In the genomic region with DNA sequence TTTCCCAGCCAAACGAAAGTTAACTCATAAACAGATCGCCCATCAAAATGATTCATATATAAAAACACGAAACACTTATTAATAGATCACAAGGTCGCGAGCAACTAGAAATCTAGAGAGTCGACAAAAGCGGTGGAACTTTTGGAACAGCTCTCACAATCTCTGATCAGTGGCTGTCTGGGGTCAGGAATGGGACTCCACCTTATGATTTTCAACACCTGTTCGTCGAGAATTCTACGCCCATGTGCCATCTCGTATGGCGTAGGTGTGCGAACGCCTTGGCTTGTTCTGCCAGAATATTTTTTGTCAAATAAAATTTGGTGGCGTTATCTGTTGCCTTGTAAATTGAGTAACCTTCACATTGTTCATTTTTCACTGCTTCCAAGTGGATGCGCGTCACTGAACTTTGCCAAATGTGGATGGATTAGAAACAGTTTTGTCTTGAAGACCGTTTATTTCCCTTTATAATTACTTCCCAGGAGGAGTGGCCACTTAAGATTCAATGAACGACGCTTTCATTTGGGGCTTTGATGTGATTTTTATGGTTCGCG, we compare ENCODE assay signal across 4 fruit fly cellular contexts.
TF ChIP-seq lines count a peak whose summit lies in the region.

No protein-coding gene starts in this region.

- no peak for TF ChIP-seq CTCF in whole organism, embryonic (GFP tag; optimal IDR thresholded peaks at IDR 0.05; lab: Kevin White, UChicago)

TF ChIP-seq in whole organism, adult, 20 proteins besides CTCF, POLR2A, EP300 and RAD21:
- TF ChIP-seq ovo (GFP tag; optimal IDR thresholded peaks at IDR 0.05; lab: Kevin White, UChicago) (no peak), CG33017 (tag; optimal IDR thresholded peaks at IDR 0.05; lab: Kevin White, UChicago) (peak; percentile 40), CG12768 (GFP tag; optimal IDR thresholded peaks at IDR 0.05; lab: Kevin White, UChicago) (peak; percentile 14), CG7045 (GFP tag; optimal IDR thresholded peaks at IDR 0.05; lab: Kevin White, UChicago) (peak; percentile 3), cic (GFP tag; optimal IDR thresholded peaks at IDR 0.05; lab: Kevin White, UChicago) (no peak), bab1 (GFP tag; optimal IDR thresholded peaks at IDR 0.05; lab: Kevin White, UChicago) (no peak), CG7101 (tag; optimal IDR thresholded peaks at IDR 0.05; lab: Kevin White, UChicago) (no peak)

TF ChIP-seq in whole organism, embryonic, 481 proteins besides CTCF, POLR2A, EP300 and RAD21 (continues in another document):
- no peak for TF ChIP-seq CG6254 (GFP tag; optimal IDR thresholded peaks at IDR 0.05; lab: Kevin White, UChicago)
- TF ChIP-seq CG15269 (tag; optimal IDR thresholded peaks at IDR 0.05; lab: Kevin White, UChicago) = peak; percentile 54
- TF ChIP-seq row (GFP tag; IDR thresholded peaks at IDR 0.05; lab: Robert Waterston, UW) = peak; percentile 56
- peak; percentile 18 for TF ChIP-seq CG12155 (GFP tag; optimal IDR thresholded peaks at IDR 0.05; lab: Kevin White, UChicago)
- TF ChIP-seq CG2120 (GFP tag; optimal IDR thresholded peaks at IDR 0.05; lab: Kevin White, UChicago) = peak; percentile 88
- peak; percentile 90 for TF ChIP-seq CG34376 (GFP tag; optimal IDR thresholded peaks at IDR 0.05; lab: Kevin White, UChicago)
- TF ChIP-seq pho (GFP tag; optimal IDR thresholded peaks at IDR 0.05; lab: Kevin White, UChicago) = peak; percentile 61
- peak; percentile 33 for TF ChIP-seq jumu (GFP tag; optimal IDR thresholded peaks at IDR 0.05; lab: Kevin White, UChicago)
- TF ChIP-seq Dek (tag; optimal IDR thresholded peaks at IDR 0.05; lab: Kevin White, UChicago) = peak; percentile 44
- TF ChIP-seq CG4328 (GFP tag; optimal IDR thresholded peaks at IDR 0.05; lab: Kevin White, UChicago) = peak; percentile 15
- TF ChIP-seq caup (GFP tag; optimal IDR thresholded peaks at IDR 0.05; lab: Kevin White, UChicago; ENCODE audit: severe bottlenecking) = peak; percentile 66
- peak; percentile 91 for TF ChIP-seq Ets65A (GFP tag; lab: Kevin White, UChicago)
- peak; percentile 55; the same call in 1 of the 2 replicates for TF ChIP-seq CG14014 (GFP tag; IDR thresholded peaks at IDR 0.05; lab: Robert Waterston, UW)
- TF ChIP-seq Aef1 (GFP tag; IDR thresholded peaks at IDR 0.05; lab: Robert Waterston, UW) = peak; percentile 42; the same call in 1 of the 3 replicates
- TF ChIP-seq hkb (optimal IDR thresholded peaks at IDR 0.05; lab: Kevin White, UChicago) = no peak
- TF ChIP-seq hkb (GFP tag; IDR thresholded peaks at IDR 0.05; lab: Robert Waterston, UW) = peak; percentile 35; the same call in 1 of the 2 replicates
- TF ChIP-seq Doc3 (GFP tag; IDR thresholded peaks at IDR 0.05; lab: Robert Waterston, UW; ENCODE audit: partially characterized antibody) = no peak
- TF ChIP-seq chinmo (GFP tag; IDR thresholded peaks at IDR 0.05; lab: Robert Waterston, UW; ENCODE audit: partially characterized antibody) = peak; percentile 82; the same call in 2 of the 4 replicates
- no peak for TF ChIP-seq jing (GFP tag; optimal IDR thresholded peaks at IDR 0.05; lab: Kevin White, UChicago)
- TF ChIP-seq scrt (GFP tag; optimal IDR thresholded peaks at IDR 0.05; lab: Kevin White, UChicago) = no peak
- TF ChIP-seq CG10543 (GFP tag; optimal IDR thresholded peaks at IDR 0.05; lab: Kevin White, UChicago) = peak; percentile 83
- 0 out of 2 replicates have a peak, but pooled peaks have one; percentile 33 for TF ChIP-seq CG6689 (GFP tag; IDR thresholded peaks at IDR 0.05; lab: Robert Waterston, UW)
- TF ChIP-seq sug (tag; optimal IDR thresholded peaks at IDR 0.05; lab: Kevin White, UChicago) = peak; percentile 47
- TF ChIP-seq fd3F (GFP tag; optimal IDR thresholded peaks at IDR 0.05; lab: Kevin White, UChicago) = peak; percentile 5

TF ChIP-seq in whole organism, prepupa, 60 proteins besides CTCF, POLR2A, EP300 and RAD21:
- TF ChIP-seq CG10669 (GFP tag; optimal IDR thresholded peaks at IDR 0.05; lab: Kevin White, UChicago) (no peak), Sox15 (GFP tag; optimal IDR thresholded peaks at IDR 0.05; lab: Kevin White, UChicago) (no peak), dsx (GFP tag; optimal IDR thresholded peaks at IDR 0.05; lab: Kevin White, UChicago; ENCODE audit: poor library complexity, severe bottlenecking) (no peak), fkh (GFP tag; optimal IDR thresholded peaks at IDR 0.05; lab: Kevin White, UChicago) (peak; percentile 16), svp (GFP tag; lab: Kevin White, UChicago) (peak; percentile 13)
TF ChIP-seq in whole organism, prepupa: peak in this region for 2.

TF ChIP-seq in whole organism, wandering third instar larva, 38 proteins besides CTCF, POLR2A, EP300 and RAD21:
- TF ChIP-seq N (GFP tag; optimal IDR thresholded peaks at IDR 0.05; lab: Kevin White, UChicago) = no peak
- TF ChIP-seq foxo (GFP tag; optimal IDR thresholded peaks at IDR 0.05; lab: Kevin White, UChicago) = peak in 1 of 2 experiments; percentile 49
- peak; percentile 17 for TF ChIP-seq Hr83 (GFP tag; optimal IDR thresholded peaks at IDR 0.05; lab: Kevin White, UChicago; ENCODE audit: poor library complexity, severe bottlenecking)
- TF ChIP-seq Myc (optimal IDR thresholded peaks at IDR 0.05; lab: Kevin White, UChicago) = no peak
- TF ChIP-seq Hr78 (GFP tag; optimal IDR thresholded peaks at IDR 0.05; lab: Kevin White, UChicago) = no peak
